Worm (Caenorhabditis elegans): ENCODE results near the gene tbc-2.

DNA sequence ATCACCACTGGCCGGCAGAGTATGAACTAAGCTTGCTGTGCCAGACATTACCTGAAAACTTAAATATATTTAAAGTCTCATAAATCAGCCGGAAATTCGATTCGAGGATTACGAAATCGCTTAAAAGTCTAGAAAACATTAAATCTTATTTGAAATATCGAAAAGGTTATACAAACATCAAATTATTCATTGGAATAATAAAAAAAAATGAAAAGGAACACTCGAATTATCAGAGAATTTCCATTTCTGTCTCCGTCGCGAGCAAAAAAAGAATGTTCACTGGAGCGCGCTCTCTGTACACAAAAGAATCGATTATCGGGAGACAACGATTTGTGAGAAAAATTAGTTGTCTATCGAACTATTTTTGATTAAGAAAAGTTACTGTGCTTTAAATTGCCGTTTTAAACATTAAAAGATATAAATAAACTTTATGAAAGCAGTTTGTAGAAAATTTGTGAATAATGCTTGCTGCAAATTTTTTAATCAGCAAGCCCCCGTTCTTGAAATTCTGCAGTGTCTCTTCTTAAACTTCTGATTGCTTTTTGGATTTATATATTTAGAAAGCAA, 9.0 kb upstream of the tbc-2 start, which contains the start of gene fzo-1:
- no peak for TF ChIP-seq unc-39 (tag; optimal IDR thresholded peaks at IDR 0.05)
- no peak for TF ChIP-seq lin-29 (GFP tag; IDR thresholded peaks at IDR 0.05)
- TF ChIP-seq aha-1 (tag), result peak; percentile 22
- TF ChIP-seq daf-19 (GFP tag; conservative IDR thresholded peaks at IDR 0.05), result no peak
- no peak for TF ChIP-seq lin-15B (tag; optimal IDR thresholded peaks at IDR 0.05)
- TF ChIP-seq egl-27 (tag; optimal IDR thresholded peaks at IDR 0.05), result no peak
